Worm (Caenorhabditis elegans): ENCODE measurements around the gene tor-1.

The tor-1 gene

ce11 chrIV:13940847-13941246, 44.8 kb downstream of the tor-1 start:
- TF ChIP-seq nhr-11 (tag; optimal IDR thresholded peaks at IDR 0.05) = no peak

Measured in whole organism, late embryonic.